Worm (Caenorhabditis elegans): ENCODE results near the gene R57.2.
A peak's percentile ranks its signal among the peaks of the same experiment; 100 is the strongest.

The R57.2 gene

DNA sequence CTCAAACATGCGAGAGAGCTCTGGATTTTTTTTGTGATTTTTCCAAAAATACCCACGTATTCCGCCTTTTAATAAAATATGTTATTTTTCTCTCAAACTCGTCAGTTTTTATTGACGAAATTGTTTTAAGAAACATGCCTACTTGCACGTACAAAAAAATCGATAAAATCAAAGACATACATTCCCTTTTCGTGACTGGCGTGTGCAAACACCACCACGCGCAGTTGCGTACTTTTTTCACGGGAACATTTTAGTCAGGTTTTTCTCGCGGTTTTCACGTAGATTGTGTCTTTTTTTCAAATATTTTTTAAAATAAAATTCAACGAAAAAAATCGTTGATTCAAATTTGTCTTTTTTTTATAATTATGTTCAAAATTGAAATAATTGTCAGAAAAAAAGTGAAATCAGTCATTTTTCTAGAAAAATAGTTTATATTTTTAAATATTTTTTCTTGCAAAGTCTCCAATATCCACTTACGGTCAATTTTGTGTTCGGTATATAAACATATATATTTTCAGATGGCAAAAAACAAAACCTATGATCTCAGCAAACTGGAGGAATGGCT lies 28.6 kb downstream of the R57.2 start, which contains the start of gene M02E1.1:
Gene M02E1.1, plus strand, starts transcription at position 515 of the 565 bp plus-strand sequence.
- TF ChIP-seq elt-2 (tag; optimal IDR thresholded peaks at IDR 0.05) (peak; percentile 11), zag-1 (tag; optimal IDR thresholded peaks at IDR 0.05) (no peak), nhr-25 (tag; optimal IDR thresholded peaks at IDR 0.05) (peak; percentile 9), ceh-82 (tag; optimal IDR thresholded peaks at IDR 0.05) (no peak), nhr-23 (tag; optimal IDR thresholded peaks at IDR 0.05) (peak; percentile 50), nfya-1 (tag; optimal IDR thresholded peaks at IDR 0.05; ENCODE audit: insufficient read depth) (peak; percentile 36), ztf-4 (tag; optimal IDR thresholded peaks at IDR 0.05) (no peak), unc-39 (tag; optimal IDR thresholded peaks at IDR 0.05) (no peak), R02D3.7 (tag; optimal IDR thresholded peaks at IDR 0.05) (no peak), elt-1 (tag; optimal IDR thresholded peaks at IDR 0.05) (no peak), nhr-43 (tag; optimal IDR thresholded peaks at IDR 0.05; ENCODE audit: poor library complexity, severe bottlenecking) (no peak), nhr-12 (tag; optimal IDR thresholded peaks at IDR 0.05) (no peak), ceh-28 (tag; optimal IDR thresholded peaks at IDR 0.05) (peak; percentile 76), ztf-11 (tag; optimal IDR thresholded peaks at IDR 0.05) (no peak), pqm-1 (tag; optimal IDR thresholded peaks at IDR 0.05) (no peak), pha-4 (tag; optimal IDR thresholded peaks at IDR 0.05) (peak; percentile 47), ama-1 (optimal IDR thresholded peaks at IDR 0.05) (peak; percentile 26), hmg-11 (tag; optimal IDR thresholded peaks at IDR 0.05) (peak; percentile 46), nhr-67 (tag; optimal IDR thresholded peaks at IDR 0.05) (no peak)

ce11 chrX:328736-329135 lies 31.7 kb downstream of the R57.2 start:
- TF ChIP-seq tbx-2 (tag; optimal IDR thresholded peaks at IDR 0.05) (no peak), mdl-1 (tag; optimal IDR thresholded peaks at IDR 0.05) (no peak), skn-1 (tag; optimal IDR thresholded peaks at IDR 0.05) (no peak), nhr-77 (tag; optimal IDR thresholded peaks at IDR 0.05) (no peak)

DNA sequence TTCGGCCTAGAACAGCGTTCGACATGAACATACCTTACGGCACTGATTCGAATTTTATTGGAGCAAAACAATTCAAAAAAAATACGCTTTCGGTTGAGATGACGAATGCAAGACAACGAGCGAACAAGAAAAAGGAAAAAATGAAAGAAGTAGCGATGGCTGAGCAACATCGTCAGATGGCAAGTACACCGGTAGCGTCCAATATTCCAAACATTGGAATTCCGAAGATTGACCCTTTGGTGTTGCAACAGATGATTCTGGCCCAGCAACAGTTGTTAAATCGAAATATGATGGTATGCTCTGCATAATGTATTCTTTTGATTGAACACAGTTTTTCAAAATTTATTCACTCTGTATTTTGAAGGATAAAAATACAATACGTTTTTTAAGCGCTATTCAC lies 35.6 kb downstream of the R57.2 start:
- TF ChIP-seq hmg-11 (tag; optimal IDR thresholded peaks at IDR 0.05): no peak
- no peak for TF ChIP-seq elt-3 (tag; optimal IDR thresholded peaks at IDR 0.05)
- no peak for TF ChIP-seq jun-1 (tag; optimal IDR thresholded peaks at IDR 0.05)
- no peak for TF ChIP-seq eor-1 (tag; optimal IDR thresholded peaks at IDR 0.05)
- no peak for TF ChIP-seq ceh-16 (tag; optimal IDR thresholded peaks at IDR 0.05)
- no peak for TF ChIP-seq elt-2 (tag; optimal IDR thresholded peaks at IDR 0.05)
- no peak for TF ChIP-seq fkh-2 (tag; optimal IDR thresholded peaks at IDR 0.05)
- no peak for TF ChIP-seq egl-27 (tag; optimal IDR thresholded peaks at IDR 0.05)
- no peak for TF ChIP-seq pha-4 (tag; optimal IDR thresholded peaks at IDR 0.05)
- TF ChIP-seq ceh-28 (tag; optimal IDR thresholded peaks at IDR 0.05): no peak
- TF ChIP-seq nhr-77 (tag; optimal IDR thresholded peaks at IDR 0.05): no peak
- no peak for TF ChIP-seq nhr-23 (tag; optimal IDR thresholded peaks at IDR 0.05)
- no peak for TF ChIP-seq fos-1 (tag; optimal IDR thresholded peaks at IDR 0.05)
- no peak for TF ChIP-seq ceh-82 (tag; optimal IDR thresholded peaks at IDR 0.05)
- no peak for TF ChIP-seq mdl-1 (tag; optimal IDR thresholded peaks at IDR 0.05)
- TF ChIP-seq nfya-1 (tag; optimal IDR thresholded peaks at IDR 0.05; ENCODE audit: insufficient read depth): no peak
- no peak for TF ChIP-seq egl-5 (tag; optimal IDR thresholded peaks at IDR 0.05)

ce11 chrX:334452-334851 lies 37.4 kb downstream of the R57.2 start:
- TF ChIP-seq unc-39 (tag; optimal IDR thresholded peaks at IDR 0.05) (no peak), egl-27 (tag; optimal IDR thresholded peaks at IDR 0.05) (no peak), sea-2 (GFP tag; optimal IDR thresholded peaks at IDR 0.05) (no peak), ceh-16 (tag; optimal IDR thresholded peaks at IDR 0.05) (no peak), nhr-23 (tag; optimal IDR thresholded peaks at IDR 0.05) (no peak), nhr-12 (tag; optimal IDR thresholded peaks at IDR 0.05) (no peak), elt-2 (tag; optimal IDR thresholded peaks at IDR 0.05) (no peak), nhr-25 (tag; optimal IDR thresholded peaks at IDR 0.05) (no peak), ceh-82 (tag; optimal IDR thresholded peaks at IDR 0.05) (no peak), snpc-4 (tag; optimal IDR thresholded peaks at IDR 0.05) (no peak), eor-1 (tag; optimal IDR thresholded peaks at IDR 0.05) (no peak), R02D3.7 (tag; optimal IDR thresholded peaks at IDR 0.05) (no peak), lsy-12 (tag; optimal IDR thresholded peaks at IDR 0.05) (no peak), aly-2 (tag; optimal IDR thresholded peaks at IDR 0.05) (no peak), fkh-10 (GFP tag; optimal IDR thresholded peaks at IDR 0.05) (no peak), nhr-77 (tag; optimal IDR thresholded peaks at IDR 0.05) (no peak), elt-1 (tag; optimal IDR thresholded peaks at IDR 0.05) (no peak), ceh-28 (tag; optimal IDR thresholded peaks at IDR 0.05) (no peak), tbx-2 (tag; optimal IDR thresholded peaks at IDR 0.05) (no peak), ztf-4 (tag; optimal IDR thresholded peaks at IDR 0.05) (no peak)

All from whole organism, L3 larva.